Fruit fly (Drosophila melanogaster): ENCODE data around the gene Glut4EF.

- no peak for TF ChIP-seq usp (GFP tag; optimal IDR thresholded peaks at IDR 0.05)
- no peak for TF ChIP-seq pan (optimal IDR thresholded peaks at IDR 0.05)
- no peak for TF ChIP-seq CG8478 (optimal IDR thresholded peaks at IDR 0.05)
- TF ChIP-seq psq (optimal IDR thresholded peaks at IDR 0.05), result no peak
Observed at dm6 chr3R:9917361-9917760, 42.9 kb downstream of the Glut4EF start.

Data from whole organism.